Worm (Caenorhabditis elegans) whole organism, L3 larva: ENCODE results near the gene F15A4.5.

ENCODE experiments used
- ZK546.5 ChIP-seq: sonication (generic microtip); optimal IDR thresholded peaks from 2 replicates; lab custom pipeline; 2017; ENCODE audit warnings: missing biosample characterization, missing genetic modification characterization
- ceh-28 ChIP-seq: fragments of 150-350 bp; optimal IDR thresholded peaks from 2 replicates; lab custom pipeline; 2014; ENCODE audit warnings: missing biosample characterization, missing genetic modification reagents, missing genetic modification characterization
- ceh-82 ChIP-seq: fragments of 150-350 bp; optimal IDR thresholded peaks from 2 replicates; lab custom pipeline; 2014; ENCODE audit warnings: missing biosample characterization, missing genetic modification characterization
- egl-27 ChIP-seq: sonication (generic microtip); optimal IDR thresholded peaks from 4 replicates; lab custom pipeline; 2017; ENCODE audit warnings: missing biosample characterization, missing genetic modification reagents, missing genetic modification characterization
- elt-1 ChIP-seq: fragments of 150-350 bp; optimal IDR thresholded peaks from 2 replicates; lab custom pipeline; 2014; ENCODE audit warnings: missing biosample characterization, missing genetic modification characterization
- jun-1 ChIP-seq: fragments of 150-350 bp; optimal IDR thresholded peaks from 2 replicates; lab custom pipeline; 2014; ENCODE audit warnings: missing biosample characterization, missing genetic modification reagents, missing genetic modification characterization
- lin-39 ChIP-seq: fragments of 150-350 bp; optimal IDR thresholded peaks from 2 replicates; lab custom pipeline; 2018; ENCODE audit warnings: missing biosample characterization, missing genetic modification reagents, missing genetic modification characterization
- nhr-25 ChIP-seq: sonication (generic microtip); optimal IDR thresholded peaks from 2 replicates; lab custom pipeline; 2017; ENCODE audit warnings: missing biosample characterization, missing genetic modification characterization
- nhr-76 ChIP-seq: fragments of 150-350 bp; sonication (generic microtip); optimal IDR thresholded peaks from 5 replicates; lab custom pipeline; 2014; ENCODE audit warnings: missing biosample characterization, missing genetic modification characterization
- nhr-77 ChIP-seq: fragments of 150-350 bp; optimal IDR thresholded peaks from 2 replicates; lab custom pipeline; 2014; ENCODE audit warnings: missing biosample characterization, missing genetic modification characterization
- pha-4 ChIP-seq: fragments of 150-350 bp; optimal IDR thresholded peaks from 2 replicates; lab custom pipeline; 2014; ENCODE audit warnings: missing biosample characterization, missing genetic modification reagents, missing genetic modification characterization
- unc-39 ChIP-seq: sonication (generic microtip); optimal IDR thresholded peaks from 4 replicates; lab custom pipeline; 2017; ENCODE audit warnings: missing biosample characterization, missing genetic modification characterization
- unc-62 ChIP-seq: fragments of 150-350 bp; sonication (generic microtip); optimal IDR thresholded peaks from 4 replicates; lab custom pipeline; 2014; ENCODE audit warnings: missing biosample characterization, missing genetic modification reagents, missing genetic modification characterization
- ztf-4 ChIP-seq: fragments of 150-350 bp; optimal IDR thresholded peaks from 2 replicates; lab custom pipeline; 2014; ENCODE audit warnings: missing biosample characterization, missing genetic modification characterization

DNA sequence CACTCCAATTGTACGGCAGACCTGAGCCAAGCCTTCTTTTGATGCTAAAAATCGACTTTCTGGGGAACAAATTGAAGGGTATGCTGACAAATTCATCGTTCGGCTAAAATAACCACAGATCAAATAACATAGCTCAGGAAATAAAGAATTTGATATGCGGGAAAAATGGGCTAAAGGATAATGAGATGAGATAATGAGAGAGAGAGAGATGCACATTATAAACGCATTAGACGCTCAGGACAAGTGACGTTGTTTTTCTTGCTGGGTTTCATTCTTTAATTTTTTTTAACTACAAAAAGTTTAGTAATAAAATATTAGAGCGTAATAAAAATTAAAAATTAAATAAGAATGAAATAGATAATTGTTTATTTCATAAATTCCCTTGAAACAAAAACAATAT, 43.6 kb upstream of the F15A4.5 start, which contains the start of gene srh-69:
- no peak for TF ChIP-seq nhr-77 (tag; lab: Kevin White, UChicago)
- no peak for TF ChIP-seq nhr-76 (tag; lab: Kevin White, UChicago)
- no peak for TF ChIP-seq ceh-82 (tag; lab: Kevin White, UChicago)
- no peak for TF ChIP-seq jun-1 (tag; lab: Kevin White, UChicago)
- no peak for TF ChIP-seq unc-39 (tag; lab: Kevin White, UChicago)
- no peak for TF ChIP-seq nhr-25 (tag; lab: Kevin White, UChicago)
- TF ChIP-seq ztf-4 (tag; lab: Kevin White, UChicago): no peak
- TF ChIP-seq unc-62: no peak
- no peak for TF ChIP-seq lin-39 (tag; lab: Kevin White, UChicago)
- no peak for TF ChIP-seq egl-27 (tag; lab: Kevin White, UChicago)
- TF ChIP-seq ceh-28 (tag; lab: Kevin White, UChicago): no peak
- no peak for TF ChIP-seq ZK546.5 (tag; lab: Kevin White, UChicago)
- TF ChIP-seq pha-4 (tag; lab: Kevin White, UChicago): no peak
- no peak for TF ChIP-seq elt-1 (tag; lab: Kevin White, UChicago)
